Fruit fly (Drosophila melanogaster): ENCODE results near the gene AstA.

AstA gene

DNA sequence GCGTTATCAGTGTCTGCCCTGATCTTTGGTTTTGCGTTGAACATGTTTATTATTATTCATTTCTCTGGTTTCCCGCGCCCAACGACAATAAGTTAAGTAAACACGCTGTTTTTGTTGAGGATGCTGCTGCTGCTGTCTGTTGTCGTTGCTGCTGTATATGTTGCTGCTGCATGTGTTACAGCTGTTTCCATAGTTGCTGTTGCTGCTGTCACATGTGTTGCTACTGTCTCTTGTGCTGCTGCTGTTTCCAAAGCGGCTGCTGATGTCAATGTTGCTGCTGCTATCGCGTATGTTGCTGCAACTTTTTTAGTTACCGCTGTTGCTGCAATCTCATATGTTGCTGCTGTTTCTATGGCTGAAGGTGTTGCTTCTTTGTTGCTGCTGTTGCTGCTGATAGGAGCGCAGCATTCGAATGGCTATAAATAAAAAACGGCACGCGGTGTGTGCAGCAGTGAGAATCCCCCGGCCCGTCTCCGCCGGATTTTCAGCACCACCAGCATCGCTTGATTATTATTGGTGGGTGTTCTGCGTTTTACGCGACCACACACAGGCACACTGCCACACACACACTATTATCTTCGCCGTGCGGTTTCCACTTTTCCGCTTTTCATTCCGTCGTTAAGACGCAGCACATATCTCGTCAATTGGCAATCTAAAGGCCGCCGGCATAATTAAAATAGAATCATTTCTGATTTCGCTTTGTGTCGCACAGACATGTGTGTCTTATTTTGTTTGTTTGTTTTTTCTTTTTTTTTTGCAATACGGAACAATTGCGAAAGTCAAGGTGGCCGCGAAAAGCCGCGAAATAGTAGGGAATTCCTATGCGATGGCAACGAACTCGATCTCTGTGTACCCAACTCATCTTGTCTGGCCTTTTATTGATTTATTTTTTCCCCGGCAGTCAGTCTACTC, 44.2 kb downstream of the AstA start:
- TF ChIP-seq CG17801 (GFP tag; optimal IDR thresholded peaks at IDR 0.05; ENCODE audit: partially characterized antibody): no peak

DNA sequence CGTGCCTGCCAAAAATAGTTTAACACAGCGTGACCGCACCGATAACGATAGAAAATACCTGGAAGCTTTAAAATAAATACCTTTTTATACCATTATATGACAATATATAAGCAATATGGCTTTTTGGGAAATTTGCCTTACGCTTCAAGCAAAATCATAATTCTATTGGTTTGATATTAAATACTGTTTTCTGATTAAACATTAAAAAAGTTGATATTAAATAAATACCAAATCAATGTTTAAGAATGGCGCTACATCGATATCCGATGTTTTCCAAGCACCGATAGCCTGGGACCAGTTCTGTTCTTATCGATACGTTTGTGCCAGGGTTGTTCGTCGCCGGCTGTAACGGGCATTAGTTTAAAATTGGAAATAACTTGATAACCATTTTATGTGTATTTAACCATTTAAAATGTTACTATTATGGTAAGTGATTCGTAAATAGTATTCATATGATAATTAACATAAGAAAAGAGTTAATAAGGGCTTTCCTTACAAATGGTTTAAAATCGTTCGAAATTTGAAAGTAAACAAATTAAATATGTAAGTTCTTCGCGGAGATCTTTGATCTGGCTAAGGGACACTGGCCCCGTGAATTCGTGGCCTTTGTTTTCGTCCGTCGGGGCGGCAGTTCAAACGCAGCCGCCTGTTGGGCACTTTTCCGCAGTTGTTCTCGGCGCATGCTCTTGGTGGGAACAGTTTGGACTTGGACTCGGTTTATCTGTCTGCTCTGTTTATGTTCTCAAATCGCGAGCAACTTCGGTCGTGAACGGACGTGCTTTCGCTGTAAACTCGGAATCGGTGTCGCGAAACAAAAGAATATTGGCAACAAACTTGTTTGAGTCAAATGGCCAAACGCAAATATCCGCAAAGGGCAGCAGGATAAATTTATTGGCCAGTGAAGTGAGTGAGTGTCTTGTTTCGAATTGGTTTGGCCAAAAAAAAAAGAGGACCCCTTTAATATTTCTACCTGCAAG, 45.3 kb downstream of the AstA start, which contains the start of the genes CG13630 and tok:
Gene CG13630 (minus strand): TSS at position 51 of the 977 bp plus-strand sequence.
Gene tok (plus strand): TSS at position 384 of the 977 bp plus-strand sequence.
- TF ChIP-seq CG17801 (GFP tag; optimal IDR thresholded peaks at IDR 0.05; ENCODE audit: partially characterized antibody): no peak

dm6 chr3R:24717289-24717688, 47.6 kb downstream of the AstA start, which contains the start of gene Polr2L:
Gene Polr2L (plus strand): TSS chr3R:24717511.
- no peak for TF ChIP-seq CG17801 (GFP tag; optimal IDR thresholded peaks at IDR 0.05; ENCODE audit: partially characterized antibody)

dm6 chr3R:24712375-24712830, 52.5 kb downstream of the AstA start, which contains the start of the genes CG13627 and CG46316:
Gene CG13627 (plus strand): TSS chr3R:24712780.
Gene CG46316 (plus strand): TSS chr3R:24712780.
- no peak for TF ChIP-seq CG17801 (GFP tag; optimal IDR thresholded peaks at IDR 0.05; ENCODE audit: partially characterized antibody)

Data from ovary, adult (tissue).